Worm (Caenorhabditis elegans): Measurements from ENCODE around the gene M04D8.7.

Gene M04D8.7

DNA sequence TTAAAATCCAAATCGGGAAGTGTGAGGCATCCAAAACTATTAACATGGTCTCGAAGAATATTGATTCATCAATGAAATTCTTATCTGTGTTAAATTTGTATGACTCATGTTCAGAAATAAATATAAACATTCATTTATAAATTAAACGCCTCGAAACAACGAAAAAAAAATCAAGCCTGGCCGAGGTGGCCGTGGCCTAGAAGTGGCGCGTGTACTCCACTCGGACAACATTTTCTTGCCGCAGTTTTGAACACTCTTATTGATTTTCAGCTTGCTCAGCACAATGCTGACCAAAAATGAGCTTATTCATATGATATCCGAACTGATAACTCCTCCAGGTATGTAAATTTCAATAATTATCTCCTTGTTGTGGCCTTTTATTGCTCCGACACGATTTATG, 26.9 kb downstream of the M04D8.7 start, which contains the start of gene ekl-6:
ekl-6 (plus strand) TSS at position 265 of the 400 bp plus-strand sequence.
- TF ChIP-seq mdl-1 (tag; optimal IDR thresholded peaks at IDR 0.05), result no peak
- no peak for TF ChIP-seq jun-1 (tag; optimal IDR thresholded peaks at IDR 0.05)
- TF ChIP-seq ZK546.5 (tag; optimal IDR thresholded peaks at IDR 0.05), result no peak
- peak; percentile 79 for TF ChIP-seq nhr-43 (tag; optimal IDR thresholded peaks at IDR 0.05; ENCODE audit: poor library complexity, severe bottlenecking)
- no peak for TF ChIP-seq pha-4 (tag; optimal IDR thresholded peaks at IDR 0.05)
- peak; percentile 65 for TF ChIP-seq hmg-11 (tag; optimal IDR thresholded peaks at IDR 0.05)
- TF ChIP-seq snpc-4 (tag; optimal IDR thresholded peaks at IDR 0.05), result peak; percentile 12
- TF ChIP-seq egl-27 (tag; optimal IDR thresholded peaks at IDR 0.05), result no peak
- no peak for TF ChIP-seq nhr-12 (tag; optimal IDR thresholded peaks at IDR 0.05)
- TF ChIP-seq nhr-67 (tag; optimal IDR thresholded peaks at IDR 0.05), result no peak
- TF ChIP-seq sea-2 (GFP tag; optimal IDR thresholded peaks at IDR 0.05), result no peak
- TF ChIP-seq fkh-2 (tag; optimal IDR thresholded peaks at IDR 0.05), result no peak
- TF ChIP-seq mml-1 (tag; optimal IDR thresholded peaks at IDR 0.05), result no peak
- no peak for TF ChIP-seq unc-62 (GFP tag; optimal IDR thresholded peaks at IDR 0.05)
- no peak for TF ChIP-seq fkh-10 (GFP tag; optimal IDR thresholded peaks at IDR 0.05)
- peak; percentile 22 for TF ChIP-seq lsy-12 (tag; optimal IDR thresholded peaks at IDR 0.05)
- peak; percentile 48 for TF ChIP-seq lin-15B (tag; optimal IDR thresholded peaks at IDR 0.05)
- no peak for TF ChIP-seq nhr-28 (tag; optimal IDR thresholded peaks at IDR 0.05)
- TF ChIP-seq nhr-23 (tag; optimal IDR thresholded peaks at IDR 0.05), result no peak

ce11 chrIII:10069278-10069677, 32.0 kb downstream of the M04D8.7 start, which contains the start of gene T16G12.6:
Gene T16G12.6 (plus strand): TSS chrIII:10069578.
- TF ChIP-seq egl-27 (tag; optimal IDR thresholded peaks at IDR 0.05) (no peak), lin-15B (tag; optimal IDR thresholded peaks at IDR 0.05) (no peak), daf-12 (tag; optimal IDR thresholded peaks at IDR 0.05) (no peak), lsy-12 (tag; optimal IDR thresholded peaks at IDR 0.05) (no peak), elt-3 (tag; optimal IDR thresholded peaks at IDR 0.05) (no peak), nhr-67 (tag; optimal IDR thresholded peaks at IDR 0.05) (no peak), ceh-16 (tag; optimal IDR thresholded peaks at IDR 0.05) (no peak), elt-2 (tag; optimal IDR thresholded peaks at IDR 0.05) (no peak), nhr-11 (tag; optimal IDR thresholded peaks at IDR 0.05) (no peak), mml-1 (tag; optimal IDR thresholded peaks at IDR 0.05) (no peak), fkh-2 (tag; optimal IDR thresholded peaks at IDR 0.05) (no peak)

DNA sequence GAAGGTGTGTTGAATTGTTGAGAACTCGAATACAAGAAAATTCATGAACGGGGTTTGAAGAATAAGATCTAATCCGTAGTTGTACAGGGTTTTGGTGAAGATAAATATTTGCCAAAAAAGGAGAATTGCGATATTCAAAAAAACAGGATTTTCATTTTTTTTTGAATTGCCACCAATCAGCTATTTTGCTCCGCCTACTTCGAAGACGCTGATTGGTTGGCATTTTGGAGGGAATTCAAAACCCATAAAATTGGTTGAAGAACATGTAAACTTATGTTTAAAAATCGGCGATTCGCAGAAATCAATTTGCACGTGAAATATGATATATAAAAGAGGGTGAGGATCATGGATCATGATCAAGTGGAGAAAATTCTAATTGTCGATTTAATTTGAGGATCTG, 38.8 kb downstream of the M04D8.7 start:
- TF ChIP-seq nfya-1 (tag; optimal IDR thresholded peaks at IDR 0.05; ENCODE audit: insufficient read depth) (peak; percentile 92), ztf-11 (tag; optimal IDR thresholded peaks at IDR 0.05) (no peak)

ce11 chrIII:10078151-10078550, 40.9 kb downstream of the M04D8.7 start, which contains the start of gene T16G12.9:
Gene T16G12.9 (minus strand): TSS chrIII:10078251.
- no peak for TF ChIP-seq eor-1 (tag; optimal IDR thresholded peaks at IDR 0.05)
- TF ChIP-seq skn-1 (tag; optimal IDR thresholded peaks at IDR 0.05), result no peak
- no peak for TF ChIP-seq zag-1 (tag; optimal IDR thresholded peaks at IDR 0.05)
- no peak for TF ChIP-seq nhr-67 (tag; optimal IDR thresholded peaks at IDR 0.05)
- TF ChIP-seq snpc-4 (tag; optimal IDR thresholded peaks at IDR 0.05), result no peak

DNA sequence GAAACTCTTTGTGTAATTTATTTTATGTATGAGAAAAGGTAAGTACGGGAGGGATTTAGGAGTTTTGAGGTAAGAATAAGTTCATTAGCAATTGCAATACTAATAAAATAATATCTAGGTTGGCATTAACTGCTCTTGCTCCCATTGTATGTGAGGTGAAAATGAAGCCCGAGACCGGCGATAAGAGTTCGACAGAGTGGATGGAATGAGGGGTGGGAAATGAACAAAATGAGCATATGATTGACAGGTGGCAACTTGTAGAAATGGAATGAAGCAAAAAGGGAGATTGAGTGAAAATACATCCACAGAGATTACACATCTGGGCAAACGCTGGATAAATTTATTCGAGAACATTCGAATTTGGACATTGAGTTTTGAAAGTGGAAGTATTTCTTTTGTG, 41.5 kb downstream of the M04D8.7 start:
- TF ChIP-seq mml-1 (tag; optimal IDR thresholded peaks at IDR 0.05) (no peak), fkh-2 (tag; optimal IDR thresholded peaks at IDR 0.05) (no peak), nhr-67 (tag; optimal IDR thresholded peaks at IDR 0.05) (no peak), nhr-237 (tag; optimal IDR thresholded peaks at IDR 0.05) (no peak), sea-2 (GFP tag; optimal IDR thresholded peaks at IDR 0.05) (no peak), hmg-11 (tag; optimal IDR thresholded peaks at IDR 0.05) (no peak), nhr-43 (tag; optimal IDR thresholded peaks at IDR 0.05; ENCODE audit: poor library complexity, severe bottlenecking) (no peak), ztf-11 (tag; optimal IDR thresholded peaks at IDR 0.05) (no peak)

DNA sequence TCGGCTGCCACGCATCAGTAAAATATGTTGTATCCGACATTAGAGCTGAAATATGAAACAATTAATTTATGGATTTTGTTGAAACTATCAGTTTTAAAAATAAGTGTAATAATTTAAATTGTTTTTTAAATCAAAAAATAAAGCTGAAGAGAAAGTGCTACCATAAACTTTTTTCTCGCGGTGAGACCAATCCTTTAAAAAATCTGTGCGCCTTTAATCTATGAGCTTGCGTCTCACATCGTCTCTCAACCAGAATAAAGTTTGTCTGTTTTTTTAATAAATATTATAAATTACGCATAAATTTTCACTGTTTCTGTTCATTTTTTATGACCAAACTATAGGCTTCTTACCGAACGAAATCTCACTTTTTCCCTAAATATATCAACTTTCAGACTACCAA, 46.0 kb downstream of the M04D8.7 start, which contains the start of gene T16H12.3:
T16H12.3 (minus strand) TSS at position 51 of the 400 bp plus-strand sequence.
- no peak for TF ChIP-seq ceh-28 (tag; optimal IDR thresholded peaks at IDR 0.05)
- no peak for TF ChIP-seq ceh-16 (tag; optimal IDR thresholded peaks at IDR 0.05)
- no peak for TF ChIP-seq hmg-11 (tag; optimal IDR thresholded peaks at IDR 0.05)
- no peak for TF ChIP-seq nhr-77 (tag; optimal IDR thresholded peaks at IDR 0.05)
- no peak for TF ChIP-seq egl-5 (tag; optimal IDR thresholded peaks at IDR 0.05)
- TF ChIP-seq daf-12 (tag; optimal IDR thresholded peaks at IDR 0.05), result no peak
- no peak for TF ChIP-seq nhr-28 (tag; optimal IDR thresholded peaks at IDR 0.05)
- TF ChIP-seq egl-27 (tag; optimal IDR thresholded peaks at IDR 0.05), result no peak
- no peak for TF ChIP-seq ceh-9 (tag; optimal IDR thresholded peaks at IDR 0.05)
- no peak for TF ChIP-seq elt-1 (tag; optimal IDR thresholded peaks at IDR 0.05)
- no peak for TF ChIP-seq fkh-10 (GFP tag; optimal IDR thresholded peaks at IDR 0.05)
- no peak for TF ChIP-seq nhr-76 (tag; optimal IDR thresholded peaks at IDR 0.05)
- no peak for TF ChIP-seq eor-1 (tag; optimal IDR thresholded peaks at IDR 0.05)
- TF ChIP-seq aly-2 (tag; optimal IDR thresholded peaks at IDR 0.05), result no peak
- TF ChIP-seq fos-1 (tag; optimal IDR thresholded peaks at IDR 0.05), result no peak
